Fruit fly (Drosophila melanogaster) Kc167 (cell line): Measurements from ENCODE around the gene CG11249.

Experiments
- Myc ChIP-seq: fragments of >200 bp; optimal IDR thresholded peaks from 2 replicates; lab custom pipeline; 2017; ENCODE audit warnings: missing external identifiers
- insv ChIP-seq: fragments of >200 bp; optimal IDR thresholded peaks from 3 replicates; lab custom pipeline; 2018; ENCODE audit warnings: missing external identifiers

DNA sequence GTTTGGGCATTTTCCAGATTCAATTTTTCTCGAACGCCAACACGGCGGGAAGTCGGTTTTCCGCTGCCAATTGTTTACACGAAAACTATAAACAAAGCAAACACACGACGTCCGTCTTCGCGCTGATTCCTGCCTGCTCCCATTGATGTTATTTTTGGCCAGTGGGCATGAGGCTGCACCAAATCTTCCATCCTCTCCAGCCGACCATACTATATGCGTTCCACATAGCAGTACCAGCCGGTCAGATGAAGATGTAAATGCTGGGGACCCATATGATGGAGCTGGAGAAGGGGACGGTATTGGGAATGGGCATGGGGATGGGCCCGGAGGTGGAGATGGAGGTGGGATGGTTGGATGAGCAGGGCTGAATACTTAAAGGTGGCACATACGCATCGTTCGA lies 4.4 kb upstream of the CG11249 start:
- TF ChIP-seq insv = no peak
- TF ChIP-seq Myc (lab: Kevin White, UChicago) = no peak
